Worm (Caenorhabditis elegans): Measurements from ENCODE around the gene oac-50.

DNA sequence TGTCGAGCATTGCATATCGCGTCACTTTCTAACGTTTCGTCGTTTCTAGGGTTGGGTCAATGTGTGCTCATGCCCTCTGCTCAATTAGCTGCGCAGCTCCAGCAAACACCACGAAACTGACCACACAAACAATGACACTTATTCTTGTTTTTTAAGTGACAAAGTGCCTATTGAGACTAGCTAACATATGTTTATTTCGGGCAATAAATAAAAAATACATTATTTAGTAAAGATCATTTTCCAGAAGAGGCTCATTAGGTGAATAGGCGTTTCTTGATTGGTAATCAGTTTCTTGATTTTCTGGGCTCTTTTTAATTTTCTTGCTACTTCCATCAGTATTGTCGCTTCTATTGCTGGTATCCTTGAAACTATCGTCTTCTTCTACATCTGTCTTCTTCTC, 3.7 kb downstream of the oac-50 start, which contains the start of gene T27E4.5:
- TF ChIP-seq nhr-11 (tag; optimal IDR thresholded peaks at IDR 0.05) (no peak), ama-1 (optimal IDR thresholded peaks at IDR 0.05) (no peak), nhr-12 (tag; optimal IDR thresholded peaks at IDR 0.05) (no peak), nhr-28 (tag; optimal IDR thresholded peaks at IDR 0.05) (no peak), snpc-4 (tag; optimal IDR thresholded peaks at IDR 0.05) (no peak), nhr-76 (tag; optimal IDR thresholded peaks at IDR 0.05) (no peak)
